Fruit fly (Drosophila melanogaster) whole organism, wandering third instar larva: Measurements from ENCODE around the gene Sgs3.

Experiments
- Abd-B ChIP-seq: fragments of >200 bp; optimal IDR thresholded peaks from 2 replicates; lab custom pipeline; 2017; ENCODE audit warnings: missing biosample characterization, missing genetic modification characterization
- Dfd ChIP-seq: fragments of >200 bp; optimal IDR thresholded peaks from 2 replicates; lab custom pipeline; 2017; ENCODE audit warnings: missing biosample characterization, missing genetic modification characterization
- Hr78 ChIP-seq: fragments of >200 bp; optimal IDR thresholded peaks from 2 replicates; lab custom pipeline; 2017; ENCODE audit warnings: missing biosample characterization, missing genetic modification characterization
- Myc ChIP-seq: fragments of >200 bp; optimal IDR thresholded peaks from 2 replicates; lab custom pipeline; 2017
- Sp1 ChIP-seq: fragments of 200-800 bp; sonication (Bioruptor generic); optimal IDR thresholded peaks from 3 replicates; lab custom pipeline; 2019; ENCODE audit warnings: missing biosample characterization, mild to moderate bottlenecking, missing genetic modification characterization, moderate library complexity
- Vsx2 ChIP-seq: fragments of 200-300, 225-300 bp; sonication (Bioruptor generic); optimal IDR thresholded peaks from 2 replicates; lab custom pipeline; 2018; ENCODE audit warnings: missing biosample characterization, missing genetic modification characterization; ENCODE audit not compliant: partially characterized antibody
- dsf ChIP-seq: sonication (Bioruptor generic); optimal IDR thresholded peaks from 2 replicates; lab custom pipeline; 2016; ENCODE audit warnings: missing biosample characterization, missing genetic modification characterization, borderline replicate concordance
- h ChIP-seq: fragments of 200-800 bp; sonication (Bioruptor generic); optimal IDR thresholded peaks from 3 replicates; lab custom pipeline; 2016; ENCODE audit warnings: missing biosample characterization, mild to moderate bottlenecking, missing genetic modification characterization
- pan ChIP-seq: fragments of >200 bp; optimal IDR thresholded peaks from 2 replicates; lab custom pipeline; 2017
- usp ChIP-seq: fragments of >200 bp; optimal IDR thresholded peaks from 2 replicates; lab custom pipeline; 2017; ENCODE audit warnings: missing biosample characterization, missing genetic modification characterization
- woc ChIP-seq: sonication (Bioruptor generic); optimal IDR thresholded peaks from 2 replicates; lab custom pipeline; 2016; ENCODE audit warnings: missing biosample characterization, mild to moderate bottlenecking, missing genetic modification characterization

DNA sequence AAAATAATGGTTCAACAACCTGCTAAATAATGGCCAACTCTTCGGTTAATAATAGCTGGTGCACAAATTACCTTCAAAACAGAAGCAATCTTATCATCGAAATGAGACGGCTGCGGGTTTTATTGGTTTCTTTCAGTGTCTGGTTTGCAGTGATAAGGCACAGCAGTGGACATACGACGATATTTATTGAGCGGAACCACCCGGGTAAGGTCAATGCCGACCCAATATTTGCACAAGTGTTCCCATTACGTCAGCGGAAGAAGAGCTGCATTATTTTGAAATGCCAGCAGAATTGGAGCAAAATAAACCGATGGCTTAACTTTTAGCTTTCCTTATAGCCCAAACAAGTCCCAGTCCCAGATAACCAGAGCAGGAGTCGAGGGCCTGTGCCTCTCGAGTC is 13.7 kb downstream of the Sgs3 start:
- TF ChIP-seq dsf (GFP tag; lab: Kevin White, UChicago) (no peak), Dfd (GFP tag; lab: Kevin White, UChicago) (no peak), h (peak; percentile 30), Vsx2 (GFP tag; lab: Kevin White, UChicago) (no peak), Myc (lab: Kevin White, UChicago) (no peak), usp (GFP tag; lab: Kevin White, UChicago) (no peak), Hr78 (GFP tag; lab: Kevin White, UChicago) (no peak), woc (no peak), pan (lab: Kevin White, UChicago) (no peak), Abd-B (GFP tag; lab: Kevin White, UChicago) (no peak), Sp1 (GFP tag; lab: Kevin White, UChicago) (peak; percentile 6)
